Fruit fly (Drosophila melanogaster) whole organism, embryonic: ENCODE measurements around the gene teq.

ENCODE experiments used
- Adf1 ChIP-seq: fragments of 200-800 bp; sonication (Bioruptor generic); IDR thresholded peaks from 2 replicates; pipeline ENCODE4 v1.3.6; 2022; ENCODE audit warnings: missing biosample characterization, missing genetic modification characterization
- Bdp1 ChIP-seq: fragments of 200-800 bp; sonication (Bioruptor generic); optimal IDR thresholded peaks from 3 replicates; lab custom pipeline; 2016; ENCODE audit warnings: missing biosample characterization, missing genetic modification characterization
- C15 ChIP-seq: fragments of 200-800 bp; sonication (Bioruptor generic); IDR thresholded peaks from 3 replicates; pipeline ENCODE4 v1.3.6; 2022; ENCODE audit warnings: missing biosample characterization, missing genetic modification characterization
- CG15011 ChIP-seq: fragments of 200-800 bp; sonication (Bioruptor generic); optimal IDR thresholded peaks from 3 replicates; lab custom pipeline; 2018; ENCODE audit warnings: missing biosample characterization, mild to moderate bottlenecking, missing genetic modification characterization
- CG15601 ChIP-seq: fragments of 200-800 bp; sonication (Bioruptor generic); optimal IDR thresholded peaks from 3 replicates; lab custom pipeline; 2019; ENCODE audit warnings: missing biosample characterization, mild to moderate bottlenecking, missing genetic modification characterization, moderate library complexity
- CG1603 ChIP-seq: fragments of 200-800 bp; sonication (Bioruptor generic); optimal IDR thresholded peaks from 2 replicates; lab custom pipeline; 2019; ENCODE audit warnings: missing biosample characterization, mild to moderate bottlenecking, missing genetic modification characterization, moderate library complexity
- CG2875 ChIP-seq: fragments of 200-800 bp; sonication (Bioruptor generic); optimal IDR thresholded peaks from 2 replicates; lab custom pipeline; 2017; ENCODE audit warnings: missing biosample characterization, mild to moderate bottlenecking, missing genetic modification characterization, missing genetic modification reagents
- CG3065 ChIP-seq: fragments of 200-800 bp; sonication (Bioruptor generic); optimal IDR thresholded peaks from 2 replicates; lab custom pipeline; 2016; ENCODE audit warnings: missing biosample characterization, missing genetic modification characterization
- CG31441 ChIP-seq: fragments of 200-800 bp; sonication (Bioruptor generic); IDR thresholded peaks from 2 replicates; pipeline ENCODE4 v1.3.6; 2022; ENCODE audit warnings: missing biosample characterization, missing genetic modification characterization
- CG3163 ChIP-seq: fragments of 200-800 bp; sonication (Bioruptor generic); optimal IDR thresholded peaks from 3 replicates; lab custom pipeline; 2016; ENCODE audit warnings: missing biosample characterization, missing genetic modification characterization
- CG33213 ChIP-seq: fragments of 200-800 bp; sonication (Bioruptor generic); optimal IDR thresholded peaks from 3 replicates; lab custom pipeline; 2016; ENCODE audit warnings: missing biosample characterization, missing genetic modification characterization
- CG4707 ChIP-seq: fragments of 200-800 bp; sonication (Bioruptor generic); optimal IDR thresholded peaks from 2 replicates; lab custom pipeline; 2018; ENCODE audit warnings: missing biosample characterization, mild to moderate bottlenecking, missing genetic modification characterization, moderate library complexity
- CG7357 ChIP-seq: fragments of 200-800 bp; sonication (Bioruptor generic); IDR thresholded peaks from 3 replicates; pipeline ENCODE4 v1.3.6; 2022; ENCODE audit warnings: missing biosample characterization, missing genetic modification characterization
- CG7963 ChIP-seq: fragments of 200-800 bp; sonication (Bioruptor generic); IDR thresholded peaks from 3 replicates; pipeline ENCODE4 v1.3.6; 2022; ENCODE audit warnings: missing biosample characterization, missing genetic modification characterization; ENCODE audit not compliant: partially characterized antibody
- CrebB ChIP-seq: fragments of 200-800 bp; sonication (Bioruptor generic); optimal IDR thresholded peaks from 3 replicates; lab custom pipeline; 2018; ENCODE audit warnings: missing biosample characterization, mild to moderate bottlenecking, missing genetic modification characterization
- Dfd ChIP-seq, 2 experiments: fragments of >200 bp; optimal IDR thresholded peaks; 2 replicates each; lab custom pipeline; 2017; ENCODE audit warnings: missing biosample characterization in 2 of 2, missing genetic modification characterization in 2 of 2
- Dll ChIP-seq: fragments of 200-800 bp; sonication (Bioruptor generic); IDR thresholded peaks from 4 replicates; pipeline ENCODE4 v1.3.6; 2022; ENCODE audit warnings: missing biosample characterization, missing genetic modification characterization; ENCODE audit not compliant: partially characterized antibody
- Doc2 ChIP-seq: fragments of 200-800 bp; sonication (Bioruptor generic); IDR thresholded peaks from 2 replicates; pipeline ENCODE4 v1.3.6; 2022; ENCODE audit warnings: missing biosample characterization, missing genetic modification characterization
- ERR ChIP-seq: fragments of 200-800 bp; sonication (Bioruptor generic); optimal IDR thresholded peaks from 2 replicates; lab custom pipeline; 2016; ENCODE audit warnings: missing biosample characterization, missing genetic modification characterization
- HmgZ ChIP-seq: fragments of 200-800 bp; sonication (Bioruptor generic); optimal IDR thresholded peaks from 2 replicates; lab custom pipeline; 2018; ENCODE audit warnings: missing biosample characterization, mild to moderate bottlenecking, missing genetic modification characterization
- Hsf ChIP-seq: fragments of 200-800 bp; sonication (Bioruptor generic); optimal IDR thresholded peaks from 3 replicates; lab custom pipeline; 2016; ENCODE audit warnings: missing biosample characterization, missing genetic modification characterization
- Med ChIP-seq: fragments of 200-800 bp; sonication (Bioruptor generic); peaks from one replicate; lab custom pipeline; 2016; ENCODE audit warnings: missing biosample characterization, missing genetic modification characterization, mild to moderate bottlenecking, inconsistent platforms, moderate library complexity
- Mes4 ChIP-seq: fragments of 200-800 bp; sonication (Bioruptor generic); optimal IDR thresholded peaks from 2 replicates; lab custom pipeline; 2016; ENCODE audit warnings: missing biosample characterization, missing genetic modification characterization
- NC2α ChIP-seq: fragments of 200-800 bp; sonication (Bioruptor generic); optimal IDR thresholded peaks from 2 replicates; lab custom pipeline; 2016; ENCODE audit warnings: missing biosample characterization, missing genetic modification characterization
- Nf-YB ChIP-seq: fragments of 200-800 bp; sonication (Bioruptor generic); optimal IDR thresholded peaks from 3 replicates; lab custom pipeline; 2019; ENCODE audit warnings: missing biosample characterization, mild to moderate bottlenecking, missing genetic modification characterization, moderate library complexity
- Opbp ChIP-seq: fragments of 200-800 bp; sonication (Bioruptor generic); IDR thresholded peaks from 3 replicates; pipeline ENCODE4 v1.3.6; 2022; ENCODE audit warnings: missing biosample characterization, missing genetic modification characterization; ENCODE audit not compliant: partially characterized antibody
- Rfx ChIP-seq: fragments of 200-800 bp; sonication (Bioruptor generic); IDR thresholded peaks from 2 replicates; pipeline ENCODE4 v1.3.6; 2022; ENCODE audit warnings: missing biosample characterization, missing genetic modification characterization
- Xbp1 ChIP-seq: fragments of 200-800 bp; sonication (Bioruptor generic); optimal IDR thresholded peaks from 3 replicates; lab custom pipeline; 2016; ENCODE audit warnings: missing biosample characterization, mild to moderate bottlenecking, missing genetic modification characterization
- al ChIP-seq: fragments of 200-800 bp; sonication (Bioruptor generic); IDR thresholded peaks from 2 replicates; pipeline ENCODE4 v1.3.6; 2022; ENCODE audit warnings: missing biosample characterization, missing genetic modification characterization
- crc ChIP-seq: fragments of 200-800 bp; sonication (Bioruptor generic); optimal IDR thresholded peaks from 2 replicates; lab custom pipeline; 2016; ENCODE audit warnings: missing biosample characterization, missing genetic modification characterization
- crp ChIP-seq, 2 experiments: fragments of 200-800 bp; sonication (Bioruptor generic); optimal IDR thresholded peaks; 2 replicates in 1 of 2; 3 replicates in 1 of 2; lab custom pipeline; 2017; ENCODE audit warnings: missing biosample characterization in 2 of 2, missing genetic modification characterization in 2 of 2, mild to moderate bottlenecking in 1 of 2, moderate library complexity in 1 of 2
- da ChIP-seq: fragments of 200-800 bp; sonication (Bioruptor generic); optimal IDR thresholded peaks from 2 replicates; lab custom pipeline; 2016; ENCODE audit warnings: missing biosample characterization, missing genetic modification characterization
- dan ChIP-seq: fragments of 200-800 bp; sonication (Bioruptor generic); IDR thresholded peaks from 2 replicates; pipeline ENCODE4 v1.3.6; 2022; ENCODE audit warnings: missing biosample characterization, missing genetic modification characterization
- disco-r ChIP-seq: fragments of 200-800 bp; sonication (Bioruptor generic); optimal IDR thresholded peaks from 2 replicates; lab custom pipeline; 2016; ENCODE audit warnings: missing biosample characterization, missing genetic modification characterization
- emc ChIP-seq: fragments of 200-800 bp; sonication (Bioruptor generic); optimal IDR thresholded peaks from 2 replicates; lab custom pipeline; 2016; ENCODE audit warnings: missing biosample characterization, missing genetic modification characterization
- ems ChIP-seq: fragments of 200-800 bp; sonication (Bioruptor generic); optimal IDR thresholded peaks from 3 replicates; lab custom pipeline; 2016; ENCODE audit warnings: missing biosample characterization, missing genetic modification characterization
- fd102C ChIP-seq: fragments of 200-800 bp; sonication (Bioruptor generic); optimal IDR thresholded peaks from 2 replicates; lab custom pipeline; 2018; ENCODE audit warnings: missing biosample characterization, mild to moderate bottlenecking, missing genetic modification characterization, moderate library complexity
- ftz-f1 ChIP-seq: fragments of 200-800 bp; sonication (Bioruptor generic); optimal IDR thresholded peaks from 2 replicates; lab custom pipeline; 2016; ENCODE audit warnings: missing biosample characterization, missing genetic modification characterization
- hb ChIP-seq: fragments of 200-800 bp; sonication (Bioruptor generic); IDR thresholded peaks from 3 replicates; pipeline ENCODE4 v1.3.6; 2022; ENCODE audit warnings: missing biosample characterization, missing genetic modification characterization; ENCODE audit not compliant: partially characterized antibody
- kah ChIP-seq: fragments of 200-800 bp; sonication (Bioruptor generic); optimal IDR thresholded peaks from 2 replicates; lab custom pipeline; 2018; ENCODE audit warnings: missing biosample characterization, mild to moderate bottlenecking, missing genetic modification characterization
- kni ChIP-seq: fragments of 200-800 bp; sonication (Bioruptor generic); optimal IDR thresholded peaks from 3 replicates; lab custom pipeline; 2017; ENCODE audit warnings: mild to moderate bottlenecking, missing biosample characterization, missing genetic modification reagents, missing genetic modification characterization
- lola ChIP-seq, 3 experiments: fragments of >200 bp in 2 of 3; fragments of 200-800 bp in 1 of 3; sonication (Bioruptor generic) in 1 of 3; optimal IDR thresholded peaks; 2 replicates each; lab custom pipeline; 2017 to 2019; ENCODE audit warnings: missing biosample characterization in 3 of 3, missing genetic modification characterization in 3 of 3, mild to moderate bottlenecking in 1 of 3, moderate library complexity in 1 of 3
- nerfin-2 ChIP-seq: fragments of 200-800 bp; sonication (Bioruptor generic); IDR thresholded peaks from 2 replicates; pipeline ENCODE4 v1.3.6; 2022; ENCODE audit warnings: missing biosample characterization, missing genetic modification characterization; ENCODE audit not compliant: partially characterized antibody
- peb ChIP-seq: fragments of 200-800 bp; sonication (Bioruptor generic); IDR thresholded peaks from 2 replicates; pipeline ENCODE4 v1.3.6; 2022; ENCODE audit warnings: missing biosample characterization, missing genetic modification characterization
- sc ChIP-seq, 3 experiments: fragments of >200 bp in 2 of 3; fragments of 200-800 bp in 1 of 3; sonication (Bioruptor generic) in 1 of 3; optimal IDR thresholded peaks; 2 replicates in 2 of 3; 3 replicates in 1 of 3; lab custom pipeline; 2017; ENCODE audit warnings: mild to moderate bottlenecking in 1 of 3, missing biosample characterization in 1 of 3, missing genetic modification characterization in 1 of 3, missing genetic modification reagents in 1 of 3
- sens-2 ChIP-seq: fragments of 200-800 bp; sonication (Bioruptor generic); IDR thresholded peaks from 2 replicates; pipeline ENCODE4 v1.3.6; 2022; ENCODE audit warnings: missing biosample characterization, missing genetic modification characterization
- unc-4 ChIP-seq: fragments of 200-800 bp; sonication (Bioruptor generic); IDR thresholded peaks from 2 replicates; pipeline ENCODE4 v1.3.6; 2022; ENCODE audit warnings: missing biosample characterization, missing genetic modification characterization; ENCODE audit not compliant: partially characterized antibody
- wor ChIP-seq: fragments of 200-800 bp; sonication (Bioruptor generic); IDR thresholded peaks from 2 replicates; pipeline ENCODE4 v1.3.6; 2022; ENCODE audit warnings: missing biosample characterization, missing genetic modification characterization

teq gene

dm6 chr3L:9127690-9128458 is 53.4 kb downstream of the teq start (continued):
- TF ChIP-seq CG7963 (GFP tag; lab: Robert Waterston, UW) (no peak), NC2α (GFP tag; lab: Kevin White, UChicago) (no peak), CG4707 (GFP tag; lab: Kevin White, UChicago) (no peak), Bdp1 (peak; percentile 35), Mes4 (GFP tag; lab: Kevin White, UChicago) (no peak), CG31441 (GFP tag; lab: Robert Waterston, UW) (peak; percentile 46; the same call in 1 of the 2 replicates), disco-r (GFP tag; lab: Kevin White, UChicago) (peak; percentile 57), crp (GFP tag; optimal IDR thresholded peaks at IDR 0.05; lab: Kevin White, UChicago) (no peak), ERR (GFP tag; lab: Kevin White, UChicago) (no peak), CG7357 (GFP tag; lab: Robert Waterston, UW) (no peak), kni (GFP tag; lab: Kevin White, UChicago) (no peak), wor (0 out of 2 replicates have a peak, but pooled peaks have one; percentile 17), Opbp (GFP tag; lab: Robert Waterston, UW) (no peak), ftz-f1 (GFP tag; lab: Kevin White, UChicago) (no peak), emc (peak; percentile 48), CG15601 (no peak), al (GFP tag; lab: Robert Waterston, UW) (peak; percentile 37; the same call in 1 of the 2 replicates), fd102C (GFP tag; lab: Kevin White, UChicago) (no peak), nerfin-2 (GFP tag; lab: Robert Waterston, UW) (no peak), Med (GFP tag; lab: Kevin White, UChicago) (peak; percentile 88), da (peak; percentile 26), CG1603 (tag; lab: Kevin White, UChicago) (peak; percentile 51), sens-2 (GFP tag; lab: Robert Waterston, UW) (no peak), HmgZ (tag; lab: Kevin White, UChicago) (peak; percentile 32), unc-4 (GFP tag; lab: Robert Waterston, UW) (no peak), lola (GFP tag; optimal IDR thresholded peaks at IDR 0.05; lab: Kevin White, UChicago) (peak in 1 of 3 experiments; percentile 28), Hsf (GFP tag; lab: Kevin White, UChicago) (peak; percentile 48), Doc2 (GFP tag; lab: Robert Waterston, UW) (no peak), Adf1 (GFP tag; lab: Robert Waterston, UW) (no peak; the same call in 1 of the 2 replicates), Dll (GFP tag; lab: Robert Waterston, UW) (no peak), CG33213 (GFP tag; lab: Kevin White, UChicago) (peak; percentile 3), crc (GFP tag; lab: Kevin White, UChicago) (peak; percentile 70), hb (GFP tag; lab: Robert Waterston, UW) (no peak), sc (optimal IDR thresholded peaks at IDR 0.05; lab: Kevin White, UChicago) (no peak), sc (GFP tag; optimal IDR thresholded peaks at IDR 0.05; lab: Kevin White, UChicago) (no peak), CrebB (tag; lab: Kevin White, UChicago) (no peak), Rfx (GFP tag; lab: Robert Waterston, UW) (peak; percentile 39; the same call in 1 of the 2 replicates), Xbp1 (GFP tag; lab: Kevin White, UChicago) (peak; percentile 49), ems (peak; percentile 33), Nf-YB (no peak), Dfd (GFP tag; optimal IDR thresholded peaks at IDR 0.05; lab: Kevin White, UChicago) (no peak), kah (GFP tag; lab: Kevin White, UChicago) (no peak), CG3163 (GFP tag; lab: Kevin White, UChicago) (peak; percentile 67), peb (no peak), CG2875 (no peak), CG3065 (GFP tag; lab: Kevin White, UChicago) (no peak), C15 (GFP tag; lab: Robert Waterston, UW) (no peak), CG15011 (GFP tag; lab: Kevin White, UChicago) (no peak), dan (no peak)
